Worm (Caenorhabditis elegans) whole organism, young adult: Measurements from ENCODE around the gene Y6E2A.4.

Source experiments
- C06A6.2 ChIP-seq: fragments of 200-800 bp; sonication (Bioruptor generic); conservative IDR thresholded peaks from 2 replicates; pipeline ENCODE4 v1.3.6; 2022; ENCODE audit warnings: missing genetic modification characterization, missing compliant biosample characterization
- C17E4.6 ChIP-seq: fragments of 200-800 bp; sonication (Bioruptor generic); IDR thresholded peaks from 2 replicates; pipeline ENCODE4 v1.3.6; 2022; ENCODE audit warnings: missing genetic modification reagents, missing genetic modification characterization, missing compliant biosample characterization
- F23B12.7 ChIP-seq: sonication (generic microtip); optimal IDR thresholded peaks from 2 replicates; lab custom pipeline; 2017; ENCODE audit warnings: missing genetic modification characterization, mild to moderate bottlenecking, missing compliant biosample characterization, antibody characterized with exemption, moderate library complexity; ENCODE audit not compliant: insufficient read depth
- gei-17 ChIP-seq: fragments of 200-800 bp; sonication (Bioruptor generic); optimal IDR thresholded peaks from 2 replicates; lab custom pipeline; 2018; ENCODE audit warnings: mild to moderate bottlenecking, missing genetic modification characterization, missing compliant biosample characterization
- mes-4 ChIP-seq: sonication (generic microtip); optimal IDR thresholded peaks from 2 replicates; lab custom pipeline; 2016; ENCODE audit warnings: missing genotype, missing genetic modification characterization, missing compliant biosample characterization
- nhr-90 ChIP-seq: sonication (generic microtip); optimal IDR thresholded peaks from 2 replicates; lab custom pipeline; 2016; ENCODE audit warnings: missing genotype, mild to moderate bottlenecking, missing genetic modification characterization, missing compliant biosample characterization
- tlf-1 ChIP-seq: fragments of 200-800 bp; sonication (Bioruptor generic); optimal IDR thresholded peaks from 2 replicates; lab custom pipeline; 2018; ENCODE audit warnings: mild to moderate bottlenecking, missing genetic modification characterization, missing compliant biosample characterization

ce11 chrV:15711898-15712297 lies 4.7 kb downstream of the Y6E2A.4 start, which contains the start of gene str-101:
- TF ChIP-seq tlf-1 (no peak), C06A6.2 (GFP tag; lab: Robert Waterston, UW) (no peak), gei-17 (no peak), F23B12.7 (tag; lab: Kevin White, UChicago) (no peak), C17E4.6 (no peak), nhr-90 (tag; lab: Kevin White, UChicago) (no peak), mes-4 (no peak)
